Worm (Caenorhabditis elegans) whole organism, midembryonic: Measurements from ENCODE around the gene C48B4.12.
A peak's percentile ranks its signal among the peaks of the same experiment; 100 is the strongest.

Experiments
- T22C8.4 ChIP-seq: fragments of 200-800 bp; sonication (Bioruptor generic); IDR thresholded peaks from 2 replicates; pipeline ENCODE4 v1.3.6; 2022; ENCODE audit warnings: missing genetic modification characterization, missing compliant biosample characterization
- cog-1 ChIP-seq: sonication (generic microtip); optimal IDR thresholded peaks from 2 replicates; lab custom pipeline; 2016; ENCODE audit warnings: missing genetic modification characterization, missing compliant biosample characterization
- flt-1 ChIP-seq: fragments of 200-800 bp; sonication (Bioruptor generic); IDR thresholded peaks from 2 replicates; pipeline ENCODE4 v1.3.6; 2022; ENCODE audit warnings: missing genetic modification characterization, missing compliant biosample characterization
- klf-2 ChIP-seq: fragments of 200-800 bp; sonication (Bioruptor generic); conservative IDR thresholded peaks from 2 replicates; pipeline ENCODE4 v1.3.6; 2022; ENCODE audit warnings: missing genetic modification reagents, missing genetic modification characterization, missing compliant biosample characterization
- med-1 ChIP-seq: sonication (generic microtip); optimal IDR thresholded peaks from 2 replicates; lab custom pipeline; 2017; ENCODE audit warnings: missing genetic modification characterization, mild to moderate bottlenecking, missing compliant biosample characterization, antibody characterized with exemption, missing genetic modification reagents; ENCODE audit not compliant: insufficient read depth
- ref-1 ChIP-seq: fragments of 200-800 bp; sonication (Bioruptor generic); conservative IDR thresholded peaks from 2 replicates; pipeline ENCODE4 v1.3.6; 2022; ENCODE audit warnings: missing genetic modification reagents, missing genetic modification characterization, missing compliant biosample characterization
- tab-1 ChIP-seq: fragments of 200-800 bp; sonication (Bioruptor generic); IDR thresholded peaks from 2 replicates; pipeline ENCODE4 v1.3.6; 2022; ENCODE audit warnings: missing genetic modification characterization, missing compliant biosample characterization
- ztf-23 ChIP-seq: fragments of 200-800 bp; sonication (Bioruptor generic); IDR thresholded peaks from 2 replicates; pipeline ENCODE4 v1.3.6; 2022; ENCODE audit warnings: missing genetic modification reagents, missing genetic modification characterization, missing compliant biosample characterization
- ztf-29 ChIP-seq: fragments of 200-800 bp; sonication (Bioruptor generic); IDR thresholded peaks from 2 replicates; pipeline ENCODE4 v1.3.6; 2022; ENCODE audit warnings: missing genetic modification reagents, missing genetic modification characterization, missing compliant biosample characterization

C48B4.12 gene

DNA sequence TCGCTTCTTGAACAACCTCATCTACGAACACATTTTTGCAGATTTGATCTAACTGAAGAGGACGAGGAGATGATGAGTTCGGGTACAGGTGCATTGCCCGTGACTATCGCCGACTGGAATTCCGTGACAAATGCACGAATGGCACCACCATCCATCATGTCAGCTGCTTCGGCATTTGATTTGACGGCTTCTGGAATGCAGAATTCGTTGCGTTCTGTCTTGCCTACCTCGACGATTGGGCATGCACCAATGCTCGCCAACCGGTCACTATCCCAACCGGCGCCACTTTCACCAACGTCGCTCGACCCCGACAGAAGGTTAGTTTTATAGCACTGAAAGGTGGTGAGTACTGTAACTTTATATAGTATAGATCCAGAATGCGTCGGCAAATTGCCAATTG lies 26.3 kb downstream of the C48B4.12 start:
- TF ChIP-seq tab-1 (GFP tag; lab: Robert Waterston, UW) (no peak), cog-1 (no peak)

- no peak for TF ChIP-seq klf-2 (GFP tag; lab: Robert Waterston, UW)
- TF ChIP-seq T22C8.4 (GFP tag; lab: Robert Waterston, UW), result no peak
- TF ChIP-seq ref-1 (GFP tag; lab: Robert Waterston, UW), result no peak
- TF ChIP-seq med-1, result no peak
- no peak for TF ChIP-seq ztf-23 (GFP tag; lab: Robert Waterston, UW)
- no peak for TF ChIP-seq ztf-29 (GFP tag; lab: Robert Waterston, UW)
- TF ChIP-seq tab-1 (GFP tag; lab: Robert Waterston, UW), result no peak
- no peak for TF ChIP-seq cog-1
- no peak for TF ChIP-seq flt-1 (GFP tag; lab: Robert Waterston, UW)
Observed at ce11 chrIII:9626602-9627001, 29.5 kb downstream of the C48B4.12 start.

DNA sequence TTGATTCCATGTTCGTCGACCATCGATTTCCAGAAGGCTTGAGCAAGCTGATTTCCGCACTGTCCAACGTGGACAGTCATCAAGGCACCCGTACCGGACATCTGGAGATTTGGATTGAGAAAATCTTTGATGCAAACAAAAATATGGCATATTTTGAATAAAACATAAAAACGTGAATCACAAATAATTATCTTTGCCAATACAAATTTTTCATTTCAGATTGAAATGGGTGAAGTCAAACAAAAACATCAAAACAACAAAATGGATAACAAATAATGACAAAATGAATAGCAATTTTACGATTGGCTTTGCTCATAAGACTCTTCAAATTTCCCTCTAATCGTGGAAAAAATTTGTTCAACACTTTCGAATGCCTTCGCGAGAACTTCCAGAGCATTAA lies 31.9 kb downstream of the C48B4.12 start, which contains the start of gene tbg-1:
tbg-1 (minus strand) TSS at position 101 of the 400 bp plus-strand sequence.
- no peak for TF ChIP-seq ref-1 (GFP tag; lab: Robert Waterston, UW)
- no peak for TF ChIP-seq ztf-29 (GFP tag; lab: Robert Waterston, UW)
- TF ChIP-seq med-1, result no peak
- TF ChIP-seq cog-1, result no peak
- no peak for TF ChIP-seq klf-2 (GFP tag; lab: Robert Waterston, UW)
- TF ChIP-seq ztf-23 (GFP tag; lab: Robert Waterston, UW), result no peak
- TF ChIP-seq T22C8.4 (GFP tag; lab: Robert Waterston, UW), result no peak
- no peak for TF ChIP-seq tab-1 (GFP tag; lab: Robert Waterston, UW)
- TF ChIP-seq flt-1 (GFP tag; lab: Robert Waterston, UW), result no peak

- TF ChIP-seq tab-1 (GFP tag; lab: Robert Waterston, UW), result peak; percentile 67; the same call in 1 of the 2 replicates
- 0 out of 2 replicates have a peak, but pooled peaks have one; percentile 52 for TF ChIP-seq ztf-29 (GFP tag; lab: Robert Waterston, UW)
- peak; percentile 71 for TF ChIP-seq med-1
- peak; percentile 82 for TF ChIP-seq flt-1 (GFP tag; lab: Robert Waterston, UW)
- TF ChIP-seq T22C8.4 (GFP tag; lab: Robert Waterston, UW), result no peak
- TF ChIP-seq ztf-23 (GFP tag; lab: Robert Waterston, UW), result peak; percentile 74
- TF ChIP-seq ref-1 (GFP tag; lab: Robert Waterston, UW), result no peak
- 0 out of 2 replicates have a peak, but pooled peaks have one; percentile 26 for TF ChIP-seq klf-2 (GFP tag; lab: Robert Waterston, UW)
Observed at ce11 chrIII:9629855-9630254, 32.7 kb downstream of the C48B4.12 start, which contains the start of gene rpac-19. rpac-19 (minus strand) TSS chrIII:9629885.

DNA sequence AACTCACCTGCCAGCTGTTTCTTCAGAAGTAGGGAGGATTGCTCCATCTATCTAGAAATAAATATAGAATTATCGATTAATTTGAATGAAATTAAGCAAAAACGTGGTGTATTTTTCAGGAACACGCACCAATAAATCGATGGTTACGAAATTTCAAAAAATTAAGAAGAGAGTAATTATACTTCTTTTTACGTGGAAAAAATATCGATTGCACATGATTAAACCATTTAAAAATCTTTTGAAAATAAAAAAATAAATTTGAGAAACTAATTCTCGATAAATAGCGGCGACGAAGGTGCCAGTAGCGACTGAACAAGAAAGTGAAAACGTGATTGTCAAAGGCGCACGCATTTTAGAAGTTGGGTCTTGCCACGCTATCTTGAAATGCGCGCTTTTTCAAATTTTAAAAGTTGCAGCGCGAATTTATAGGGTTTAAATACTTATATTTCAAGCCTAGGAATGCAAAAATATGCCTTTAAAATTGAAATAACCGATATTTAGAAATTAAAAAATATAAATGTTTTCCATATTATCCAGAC lies 34.0 kb downstream of the C48B4.12 start, which contains the start of gene ubc-7:
ubc-7 (minus strand) TSS at position 51 of the 539 bp plus-strand sequence.
- TF ChIP-seq med-1, result no peak
- TF ChIP-seq flt-1 (GFP tag; lab: Robert Waterston, UW), result no peak
- no peak for TF ChIP-seq klf-2 (GFP tag; lab: Robert Waterston, UW)
- TF ChIP-seq ztf-29 (GFP tag; lab: Robert Waterston, UW), result no peak
- TF ChIP-seq cog-1, result peak; percentile 55
- peak; percentile 13; the same call in 1 of the 2 replicates for TF ChIP-seq T22C8.4 (GFP tag; lab: Robert Waterston, UW)
- TF ChIP-seq ztf-23 (GFP tag; lab: Robert Waterston, UW), result 0 out of 2 replicates have a peak, but pooled peaks have one; percentile 13
- no peak for TF ChIP-seq tab-1 (GFP tag; lab: Robert Waterston, UW)
- TF ChIP-seq ref-1 (GFP tag; lab: Robert Waterston, UW), result no peak

DNA sequence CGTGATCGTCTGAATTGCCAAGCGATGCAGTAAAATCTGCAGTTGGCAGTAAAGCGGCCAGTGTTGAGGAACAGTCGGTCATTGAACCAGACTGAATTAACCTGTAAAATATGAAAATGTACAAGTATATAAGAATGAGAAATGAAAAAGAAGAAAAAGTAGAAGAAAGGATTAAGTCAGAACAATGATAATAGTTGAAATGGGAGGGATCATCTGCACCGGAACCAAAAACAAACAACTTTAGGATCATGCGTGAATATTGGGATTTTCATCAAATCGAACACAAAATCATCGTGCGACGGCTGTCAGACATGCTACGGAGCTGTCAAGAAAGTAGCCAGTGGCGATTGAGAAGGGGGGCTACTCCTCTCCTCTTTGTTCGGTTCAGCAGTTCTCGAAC lies 39.9 kb downstream of the C48B4.12 start, which contains the start of gene gei-13:
gei-13 (minus strand) TSS at position 101 of the 400 bp plus-strand sequence.
- TF ChIP-seq flt-1 (GFP tag; lab: Robert Waterston, UW), result no peak
- TF ChIP-seq T22C8.4 (GFP tag; lab: Robert Waterston, UW), result no peak
- no peak for TF ChIP-seq ztf-29 (GFP tag; lab: Robert Waterston, UW)
- no peak for TF ChIP-seq ref-1 (GFP tag; lab: Robert Waterston, UW)
- TF ChIP-seq ztf-23 (GFP tag; lab: Robert Waterston, UW), result no peak
- TF ChIP-seq tab-1 (GFP tag; lab: Robert Waterston, UW), result no peak
- TF ChIP-seq cog-1, result no peak
- no peak for TF ChIP-seq klf-2 (GFP tag; lab: Robert Waterston, UW)

DNA sequence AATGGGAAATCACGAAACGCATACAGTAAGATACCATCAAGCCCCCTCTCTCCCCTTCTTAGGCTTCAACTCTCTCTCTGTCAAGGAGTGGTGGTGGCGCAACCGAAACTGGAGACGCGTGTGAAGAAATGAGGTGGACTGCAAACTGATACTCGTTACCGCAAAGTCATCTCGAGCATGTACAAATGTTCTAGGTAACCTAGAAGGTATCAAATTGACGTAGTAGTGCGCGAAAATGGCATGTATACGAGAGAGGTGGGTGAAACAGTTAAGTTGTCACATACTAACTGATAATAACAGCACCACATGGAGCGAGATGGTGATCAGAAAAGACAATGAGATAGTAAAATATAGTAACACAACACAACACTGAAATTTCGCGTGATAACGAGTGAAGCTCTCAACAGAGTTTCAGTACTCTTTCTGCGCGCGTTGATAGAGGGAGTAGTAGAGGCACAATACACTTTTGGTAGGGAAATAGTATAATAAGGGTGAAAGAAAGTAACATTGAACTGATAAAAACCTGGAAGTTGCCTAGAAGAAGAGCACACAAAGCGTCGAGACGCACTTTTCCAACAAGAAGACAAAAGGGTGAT lies 41.1 kb downstream of the C48B4.12 start:
- TF ChIP-seq ztf-29 (GFP tag; lab: Robert Waterston, UW), result no peak
- TF ChIP-seq T22C8.4 (GFP tag; lab: Robert Waterston, UW), result no peak
- no peak for TF ChIP-seq ref-1 (GFP tag; lab: Robert Waterston, UW)
- TF ChIP-seq med-1, result no peak
- TF ChIP-seq cog-1, result no peak
- no peak for TF ChIP-seq ztf-23 (GFP tag; lab: Robert Waterston, UW)
- no peak for TF ChIP-seq tab-1 (GFP tag; lab: Robert Waterston, UW)
- TF ChIP-seq klf-2 (GFP tag; lab: Robert Waterston, UW), result no peak
- TF ChIP-seq flt-1 (GFP tag; lab: Robert Waterston, UW), result no peak

ce11 chrIII:9639281-9640050 lies 42.3 kb downstream of the C48B4.12 start:
- TF ChIP-seq ztf-23 (GFP tag; lab: Robert Waterston, UW), result no peak
- no peak for TF ChIP-seq tab-1 (GFP tag; lab: Robert Waterston, UW)
- TF ChIP-seq klf-2 (GFP tag; lab: Robert Waterston, UW), result no peak
- TF ChIP-seq cog-1, result no peak
- no peak for TF ChIP-seq ref-1 (GFP tag; lab: Robert Waterston, UW)
- TF ChIP-seq T22C8.4 (GFP tag; lab: Robert Waterston, UW), result no peak
- TF ChIP-seq flt-1 (GFP tag; lab: Robert Waterston, UW), result no peak
- TF ChIP-seq med-1, result no peak
- no peak for TF ChIP-seq ztf-29 (GFP tag; lab: Robert Waterston, UW)
